Fruit fly (Drosophila melanogaster): ENCODE data around the gene PH4alphaMP.

- no peak for TF ChIP-seq salr (GFP tag; optimal IDR thresholded peaks at IDR 0.05)
- TF ChIP-seq svp (GFP tag), result no peak
- TF ChIP-seq fkh (GFP tag; optimal IDR thresholded peaks at IDR 0.05), result no peak
- TF ChIP-seq CG8632 (GFP tag; optimal IDR thresholded peaks at IDR 0.05), result no peak
- TF ChIP-seq CG11902 (GFP tag; optimal IDR thresholded peaks at IDR 0.05), result no peak
- TF ChIP-seq spab (GFP tag; optimal IDR thresholded peaks at IDR 0.05), result no peak
These were observed 40.5 kb upstream of the PH4alphaMP start for dm6 chr3R:30536432-30536831.
